Fruit fly (Drosophila melanogaster) Kc167 (cell line): Measurements from ENCODE around the gene CG17198.

ENCODE experiments used
- Myc ChIP-seq: fragments of >200 bp; optimal IDR thresholded peaks from 2 replicates; lab custom pipeline; 2017; ENCODE audit warnings: missing external identifiers
- h ChIP-seq: fragments of >200 bp; optimal IDR thresholded peaks from 3 replicates; lab custom pipeline; 2018; ENCODE audit warnings: missing external identifiers

- TF ChIP-seq h: no peak
- TF ChIP-seq Myc (lab: Kevin White, UChicago): no peak
These were observed 16.6 kb upstream of the CG17198 start for dm6 chr3R:25791807-25792206.
